Fruit fly (Drosophila melanogaster): Measurements from ENCODE around the gene CG2991.

dm6 chr2L:2901445-2901844 is 44.5 kb downstream of the CG2991 start:
- TF ChIP-seq CG15336 (GFP tag; IDR thresholded peaks at IDR 0.05) (no peak), OdsH (GFP tag; optimal IDR thresholded peaks at IDR 0.05) (no peak), spab (GFP tag; optimal IDR thresholded peaks at IDR 0.05) (no peak), ss (GFP tag; optimal IDR thresholded peaks at IDR 0.05) (no peak), Hr4 (GFP tag; optimal IDR thresholded peaks at IDR 0.05) (no peak), Sox102F (GFP tag; optimal IDR thresholded peaks at IDR 0.05) (no peak), net (GFP tag; optimal IDR thresholded peaks at IDR 0.05) (no peak), CG3032 (tag; optimal IDR thresholded peaks at IDR 0.05) (no peak), Ets21C (GFP tag; optimal IDR thresholded peaks at IDR 0.05) (no peak), dac (GFP tag; optimal IDR thresholded peaks at IDR 0.05) (no peak), CG6276 (GFP tag; optimal IDR thresholded peaks at IDR 0.05) (no peak), CG6854 (GFP tag; optimal IDR thresholded peaks at IDR 0.05) (no peak), Blimp-1 (GFP tag; optimal IDR thresholded peaks at IDR 0.05) (no peak)
